Worm (Caenorhabditis elegans) whole organism, L1 larva: ENCODE data around the gene sod-3.

Experiments used
- fos-1 ChIP-seq: fragments of 150-350 bp; optimal IDR thresholded peaks from 2 replicates; lab custom pipeline; 2014; ENCODE audit warnings: missing biosample characterization, missing genetic modification characterization
- lin-13 ChIP-seq: fragments of 150-350 bp; optimal IDR thresholded peaks from 2 replicates; lab custom pipeline; 2014; ENCODE audit warnings: missing biosample characterization, missing genetic modification reagents, missing genetic modification characterization
- lin-14 ChIP-seq: fragments of 200-800 bp; sonication (Bioruptor generic); optimal IDR thresholded peaks from 2 replicates; lab custom pipeline; 2018; ENCODE audit warnings: mild to moderate bottlenecking, missing genetic modification characterization, moderate library complexity, missing compliant biosample characterization
- nhr-11 ChIP-seq: fragments of 150-350 bp; optimal IDR thresholded peaks from 2 replicates; lab custom pipeline; 2014; ENCODE audit warnings: missing biosample characterization, missing genetic modification characterization
- nhr-12 ChIP-seq: sonication (generic microtip); optimal IDR thresholded peaks from 2 replicates; lab custom pipeline; 2017; ENCODE audit warnings: missing biosample characterization, missing genetic modification characterization

DNA sequence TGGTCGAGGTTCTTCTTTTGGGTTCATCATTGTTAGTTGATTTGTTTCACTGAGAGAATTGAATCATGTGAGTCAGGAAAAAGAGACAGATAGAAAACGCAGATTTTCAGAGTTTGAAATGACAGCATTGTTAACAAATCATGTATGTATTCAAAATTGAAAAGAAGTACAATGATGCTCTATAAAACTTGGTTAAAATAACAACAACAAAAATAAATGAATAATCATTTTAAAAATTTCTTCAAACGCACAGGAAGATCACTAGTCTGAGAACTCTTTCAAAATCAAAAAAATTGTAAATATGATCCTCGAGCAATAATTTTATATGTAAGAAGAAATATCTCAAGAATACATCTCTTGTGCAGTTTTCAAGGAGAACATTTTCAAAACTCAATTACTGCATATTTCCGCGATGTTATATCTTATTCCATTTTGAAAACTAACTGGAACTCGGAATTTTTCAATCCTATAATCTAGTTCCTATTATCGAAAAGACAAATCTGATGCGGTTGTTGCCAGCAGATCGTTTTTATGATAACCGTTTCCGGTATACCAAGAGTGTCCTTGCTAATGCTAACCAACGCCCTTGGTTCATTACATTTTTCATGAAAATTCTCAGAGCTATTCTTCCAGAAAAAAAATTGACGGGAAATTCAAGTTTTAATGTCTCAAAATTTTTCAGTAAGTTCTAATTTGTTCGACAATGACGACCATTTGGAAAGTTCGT lies 4.1 kb downstream of the sod-3 start, which contains the start of gene lido-1:
- TF ChIP-seq lin-13 (GFP tag; lab: Kevin White, UChicago) (no peak), nhr-11 (tag; lab: Kevin White, UChicago) (no peak), nhr-12 (tag; lab: Kevin White, UChicago) (no peak), fos-1 (tag; lab: Kevin White, UChicago) (no peak), lin-14 (no peak)
